Fruit fly (Drosophila melanogaster) whole organism, wandering third instar larva: ENCODE results near the gene Sfp26Ad.

Source experiments
- Abd-B ChIP-seq: fragments of >200 bp; optimal IDR thresholded peaks from 2 replicates; lab custom pipeline; 2017; ENCODE audit warnings: missing biosample characterization, missing genetic modification characterization
- CG32264 ChIP-seq: fragments of 200-800 bp; sonication (Bioruptor generic); optimal IDR thresholded peaks from 2 replicates; lab custom pipeline; 2016; ENCODE audit warnings: missing biosample characterization, missing genetic modification characterization
- CG9705 ChIP-seq: fragments of 200-800 bp; sonication (Bioruptor generic); optimal IDR thresholded peaks from 2 replicates; lab custom pipeline; 2018; ENCODE audit warnings: missing biosample characterization, mild to moderate bottlenecking, missing genetic modification characterization
- CrebA ChIP-seq: fragments of 200-800 bp; sonication (Bioruptor generic); optimal IDR thresholded peaks from 2 replicates; lab custom pipeline; 2016; ENCODE audit warnings: missing biosample characterization, mild to moderate bottlenecking, missing genetic modification characterization, borderline replicate concordance
- Dfd ChIP-seq: fragments of >200 bp; optimal IDR thresholded peaks from 2 replicates; lab custom pipeline; 2017; ENCODE audit warnings: missing biosample characterization, missing genetic modification characterization
- Dif ChIP-seq: fragments of 200-275, 200-300 bp; sonication (Bioruptor generic); optimal IDR thresholded peaks from 2 replicates; lab custom pipeline; 2018; ENCODE audit warnings: missing biosample characterization, missing genetic modification characterization; ENCODE audit not compliant: partially characterized antibody
- GATAd ChIP-seq: sonication (Bioruptor generic); optimal IDR thresholded peaks from 2 replicates; lab custom pipeline; 2016; ENCODE audit warnings: missing biosample characterization, missing genetic modification characterization
- HLH106 ChIP-seq: fragments of 200-800 bp; optimal IDR thresholded peaks from 3 replicates; lab custom pipeline; 2019; ENCODE audit warnings: missing biosample characterization, mild to moderate bottlenecking, missing genetic modification characterization, moderate library complexity
- Hnf4 ChIP-seq: fragments of 200-800 bp; sonication (Bioruptor generic); optimal IDR thresholded peaks from 2 replicates; lab custom pipeline; 2016; ENCODE audit warnings: missing biosample characterization, mild to moderate bottlenecking, missing genetic modification characterization
- Hr78 ChIP-seq: fragments of >200 bp; optimal IDR thresholded peaks from 2 replicates; lab custom pipeline; 2017; ENCODE audit warnings: missing biosample characterization, missing genetic modification characterization
- Hr83 ChIP-seq: fragments of 200-300 bp; sonication (Bioruptor generic); optimal IDR thresholded peaks from 2 replicates; lab custom pipeline; 2016; ENCODE audit warnings: missing biosample characterization, mild to moderate bottlenecking, missing genetic modification characterization, moderate library complexity; ENCODE audit not compliant: poor library complexity, severe bottlenecking
- Jra ChIP-seq: sonication (Bioruptor generic); optimal IDR thresholded peaks from 2 replicates; lab custom pipeline; 2016; ENCODE audit warnings: missing biosample characterization, missing genetic modification characterization
- Mio ChIP-seq: sonication (Bioruptor generic); optimal IDR thresholded peaks from 2 replicates; lab custom pipeline; 2016; ENCODE audit warnings: missing biosample characterization, missing genetic modification characterization
- OdsH ChIP-seq: fragments of 200-800 bp; sonication (Bioruptor generic); optimal IDR thresholded peaks from 2 replicates; lab custom pipeline; 2016; ENCODE audit warnings: missing biosample characterization, mild to moderate bottlenecking, missing genetic modification characterization
- Rel ChIP-seq, 2 experiments: fragments of 200-800 bp; sonication (Bioruptor generic) in 1 of 2; optimal IDR thresholded peaks; 2 replicates in 1 of 2; 3 replicates in 1 of 2; lab custom pipeline; 2016 to 2019; ENCODE audit warnings: mild to moderate bottlenecking in 2 of 2, missing biosample characterization in 2 of 2, missing genetic modification characterization in 2 of 2, moderate library complexity in 1 of 2
- Sp1 ChIP-seq: fragments of 200-800 bp; sonication (Bioruptor generic); optimal IDR thresholded peaks from 3 replicates; lab custom pipeline; 2019; ENCODE audit warnings: missing biosample characterization, mild to moderate bottlenecking, missing genetic modification characterization, moderate library complexity
- Vsx2 ChIP-seq: fragments of 200-300, 225-300 bp; sonication (Bioruptor generic); optimal IDR thresholded peaks from 2 replicates; lab custom pipeline; 2018; ENCODE audit warnings: missing biosample characterization, missing genetic modification characterization; ENCODE audit not compliant: partially characterized antibody
- dl ChIP-seq, 2 experiments: fragments of 175-275, 200-275 bp in 1 of 2; fragments of 200-275 bp in 1 of 2; sonication (Bioruptor generic); optimal IDR thresholded peaks; lab custom pipeline; 2018; ENCODE audit warnings: mild to moderate bottlenecking in 2 of 2, missing biosample characterization in 2 of 2, missing genetic modification characterization in 2 of 2, moderate library complexity in 2 of 2; ENCODE audit not compliant: partially characterized antibody in 2 of 2, insufficient read depth in 1 of 2
- dmrt93B ChIP-seq: fragments of 200-800 bp; sonication (Bioruptor generic); optimal IDR thresholded peaks from 2 replicates; lab custom pipeline; 2018; ENCODE audit warnings: missing biosample characterization, mild to moderate bottlenecking, missing genetic modification characterization
- dsf ChIP-seq: sonication (Bioruptor generic); optimal IDR thresholded peaks from 2 replicates; lab custom pipeline; 2016; ENCODE audit warnings: missing biosample characterization, missing genetic modification characterization, borderline replicate concordance
- ey ChIP-seq: fragments of 200-800 bp; sonication (Bioruptor generic); optimal IDR thresholded peaks from 2 replicates; lab custom pipeline; 2016; ENCODE audit warnings: missing biosample characterization, missing genetic modification characterization
- foxo ChIP-seq, 2 experiments: fragments of 200-800 bp; sonication (Bioruptor generic); optimal IDR thresholded peaks; 2 replicates in 1 of 2; 3 replicates in 1 of 2; lab custom pipeline; 2016 to 2017; ENCODE audit warnings: missing biosample characterization in 2 of 2, missing genetic modification characterization in 2 of 2
- h ChIP-seq: fragments of 200-800 bp; sonication (Bioruptor generic); optimal IDR thresholded peaks from 3 replicates; lab custom pipeline; 2016; ENCODE audit warnings: missing biosample characterization, mild to moderate bottlenecking, missing genetic modification characterization
- jim ChIP-seq: fragments of 175-275, 200-325 bp; sonication (Bioruptor generic); optimal IDR thresholded peaks from 2 replicates; lab custom pipeline; 2016; ENCODE audit warnings: missing biosample characterization, mild to moderate bottlenecking, missing genetic modification characterization
- rgr ChIP-seq: fragments of 200-800 bp; sonication (Bioruptor generic); optimal IDR thresholded peaks from 3 replicates; lab custom pipeline; 2016; ENCODE audit warnings: missing biosample characterization, mild to moderate bottlenecking, missing genetic modification characterization
- sv ChIP-seq: fragments of 200-800 bp; sonication (Bioruptor generic); optimal IDR thresholded peaks from 3 replicates; lab custom pipeline; 2016; ENCODE audit warnings: missing biosample characterization, missing genetic modification characterization
- tai ChIP-seq: sonication (Bioruptor generic); optimal IDR thresholded peaks from 2 replicates; lab custom pipeline; 2016; ENCODE audit warnings: missing biosample characterization, missing genetic modification characterization
- usp ChIP-seq: fragments of >200 bp; optimal IDR thresholded peaks from 2 replicates; lab custom pipeline; 2017; ENCODE audit warnings: missing biosample characterization, missing genetic modification characterization
- woc ChIP-seq: sonication (Bioruptor generic); optimal IDR thresholded peaks from 2 replicates; lab custom pipeline; 2016; ENCODE audit warnings: missing biosample characterization, mild to moderate bottlenecking, missing genetic modification characterization

Sfp26Ad gene

DNA sequence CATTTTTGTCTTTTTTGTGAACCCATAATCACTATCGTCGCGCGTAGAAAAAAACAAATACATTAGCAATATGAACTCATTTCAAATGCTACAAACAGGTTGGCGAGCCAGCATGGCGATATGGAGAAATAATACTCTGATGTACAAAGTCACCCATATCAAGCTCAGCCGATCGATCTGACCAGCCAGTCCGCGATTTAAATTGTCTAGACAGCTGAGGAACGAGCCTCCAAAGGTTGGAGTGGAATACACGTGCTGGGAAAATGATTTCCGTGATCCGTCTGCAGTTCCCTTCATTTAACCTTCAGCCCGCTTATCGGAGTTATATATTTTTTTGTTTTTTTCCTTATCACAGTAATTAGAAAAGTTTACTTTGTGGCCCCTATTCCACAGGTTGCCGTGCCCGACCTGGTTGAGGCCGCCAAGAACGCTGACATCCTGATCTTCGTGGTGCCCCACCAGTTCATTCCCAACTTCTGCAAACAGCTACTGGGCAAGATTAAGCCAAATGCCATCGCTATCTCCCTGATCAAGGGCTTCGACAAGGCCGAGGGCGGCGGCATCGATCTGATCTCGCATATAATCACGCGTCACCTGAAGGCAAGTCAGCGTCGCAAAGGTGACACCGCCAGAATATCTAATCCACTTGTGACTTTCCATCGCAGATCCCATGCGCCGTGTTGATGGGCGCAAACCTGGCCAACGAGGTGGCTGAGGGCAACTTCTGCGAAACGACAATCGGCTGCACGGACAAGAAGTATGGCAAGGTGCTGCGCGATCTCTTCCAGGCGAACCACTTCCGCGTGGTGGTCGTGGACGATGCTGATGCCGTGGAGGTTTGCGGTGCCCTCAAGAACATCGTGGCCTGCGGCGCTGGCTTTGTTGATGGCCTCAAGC lies 2.8 kb upstream of the Sfp26Ad start:
- no peak for TF ChIP-seq Vsx2 (GFP tag; lab: Kevin White, UChicago)
- TF ChIP-seq Sp1 (GFP tag; lab: Kevin White, UChicago), result no peak
- TF ChIP-seq h (GFP tag; lab: Kevin White, UChicago), result no peak
- no peak for TF ChIP-seq dsf (GFP tag; lab: Kevin White, UChicago)
- TF ChIP-seq foxo (GFP tag; optimal IDR thresholded peaks at IDR 0.05; lab: Kevin White, UChicago), result no peak
- TF ChIP-seq Jra (GFP tag; lab: Kevin White, UChicago), result no peak
- TF ChIP-seq Dif (GFP tag; lab: Kevin White, UChicago), result no peak
- TF ChIP-seq Mio (GFP tag; lab: Kevin White, UChicago), result no peak
- no peak for TF ChIP-seq tai (GFP tag; lab: Kevin White, UChicago)
- no peak for TF ChIP-seq usp

DNA sequence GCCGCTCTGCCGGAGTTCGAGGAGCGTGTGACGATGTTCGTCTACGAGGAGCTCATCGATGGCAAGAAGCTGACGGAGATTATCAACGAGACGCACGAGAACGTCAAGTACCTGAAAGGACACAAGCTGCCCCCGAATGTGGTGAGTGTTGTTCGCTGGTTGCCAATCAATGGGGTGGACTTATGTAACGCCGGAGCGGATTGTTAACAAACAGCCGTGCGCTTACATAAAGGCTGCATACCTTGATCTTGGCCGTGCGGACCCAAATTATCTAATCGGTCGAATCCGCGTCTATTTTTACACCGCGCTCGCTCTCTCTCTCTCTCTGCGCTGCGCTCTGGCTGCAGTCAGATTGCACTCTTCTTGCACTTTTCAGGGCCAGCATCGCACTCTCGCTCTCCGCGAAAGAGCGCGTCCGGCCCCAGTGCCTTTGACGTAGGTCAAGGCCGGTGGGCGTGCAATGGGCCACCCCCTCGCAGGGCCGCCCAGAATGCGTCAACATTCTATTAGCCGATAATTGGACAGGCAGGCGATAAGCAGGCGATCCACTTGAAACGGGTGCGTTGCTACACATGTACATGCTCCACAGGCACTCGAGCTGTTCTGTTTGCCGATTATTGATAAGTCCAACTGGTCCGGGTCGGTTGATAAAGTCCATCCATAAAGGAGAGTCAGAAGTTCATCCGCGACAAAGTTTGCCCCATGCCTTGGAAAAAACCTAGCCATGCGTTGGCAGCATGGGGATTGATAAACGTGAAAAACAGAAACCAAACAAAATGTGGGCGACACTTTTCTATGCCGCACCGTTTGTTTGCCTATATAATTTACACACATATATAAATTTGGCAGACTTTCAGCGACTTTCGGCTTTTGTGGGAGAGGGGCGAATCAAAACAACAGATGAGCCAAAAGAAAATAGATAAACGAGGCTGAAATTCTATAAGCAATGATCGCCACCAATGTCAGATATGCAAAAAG lies 1.5 kb upstream of the Sfp26Ad start:
- TF ChIP-seq Dif (GFP tag; lab: Kevin White, UChicago) (peak; percentile 75), Hnf4 (GFP tag; lab: Kevin White, UChicago) (no peak), HLH106 (tag; lab: Kevin White, UChicago) (no peak), foxo (GFP tag; optimal IDR thresholded peaks at IDR 0.05; lab: Kevin White, UChicago) (no peak), Jra (GFP tag; lab: Kevin White, UChicago) (no peak), jim (no peak), CG32264 (GFP tag; lab: Kevin White, UChicago) (no peak), dmrt93B (GFP tag; lab: Kevin White, UChicago) (no peak), woc (GFP tag; lab: Kevin White, UChicago) (no peak), h (GFP tag; lab: Kevin White, UChicago) (peak; percentile 72), dsf (GFP tag; lab: Kevin White, UChicago) (no peak), Vsx2 (GFP tag; lab: Kevin White, UChicago) (peak; percentile 42), usp (no peak), OdsH (no peak), Hr83 (GFP tag; lab: Kevin White, UChicago) (peak; percentile 30), Rel (GFP tag; optimal IDR thresholded peaks at IDR 0.05; lab: Kevin White, UChicago) (no peak), Rel (tag; optimal IDR thresholded peaks at IDR 0.05; lab: Kevin White, UChicago) (peak; percentile 80), Mio (GFP tag; lab: Kevin White, UChicago) (no peak), dl (GFP tag; optimal IDR thresholded peaks at IDR 0.05; lab: Kevin White, UChicago; ENCODE audit: insufficient read depth in 1 of 2, partially characterized antibody in 2 of 2) (peak; percentile 73 to 84), Sp1 (GFP tag; lab: Kevin White, UChicago) (no peak)

DNA sequence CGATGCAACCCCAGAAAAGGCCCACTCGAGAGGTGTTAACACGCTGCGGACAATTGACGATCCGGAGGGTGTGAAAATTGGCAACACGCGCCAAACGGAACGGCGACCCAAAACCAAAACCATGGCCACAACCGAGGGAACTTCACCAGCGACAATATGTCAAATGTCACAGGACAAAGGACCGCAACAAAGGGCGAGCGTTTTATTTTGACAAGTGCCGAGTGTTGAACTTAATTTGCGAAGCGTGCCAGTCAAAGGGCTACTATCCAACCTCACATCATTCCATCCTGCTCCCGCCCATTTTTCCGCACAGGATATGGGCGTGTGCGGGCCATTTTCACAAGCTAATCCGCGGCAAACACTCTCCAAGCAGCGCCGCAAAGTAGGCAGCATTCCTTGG lies 15.7 kb downstream of the Sfp26Ad start:
- TF ChIP-seq Abd-B (GFP tag; lab: Kevin White, UChicago), result no peak
- no peak for TF ChIP-seq tai (GFP tag; lab: Kevin White, UChicago)
- no peak for TF ChIP-seq Mio (GFP tag; lab: Kevin White, UChicago)
- TF ChIP-seq woc (GFP tag; lab: Kevin White, UChicago), result no peak
- TF ChIP-seq Jra (GFP tag; lab: Kevin White, UChicago), result no peak
- no peak for TF ChIP-seq HLH106 (tag; lab: Kevin White, UChicago)
- no peak for TF ChIP-seq Hnf4 (GFP tag; lab: Kevin White, UChicago)
- TF ChIP-seq rgr (GFP tag; lab: Kevin White, UChicago), result no peak
- no peak for TF ChIP-seq CG9705 (GFP tag; lab: Kevin White, UChicago)

DNA sequence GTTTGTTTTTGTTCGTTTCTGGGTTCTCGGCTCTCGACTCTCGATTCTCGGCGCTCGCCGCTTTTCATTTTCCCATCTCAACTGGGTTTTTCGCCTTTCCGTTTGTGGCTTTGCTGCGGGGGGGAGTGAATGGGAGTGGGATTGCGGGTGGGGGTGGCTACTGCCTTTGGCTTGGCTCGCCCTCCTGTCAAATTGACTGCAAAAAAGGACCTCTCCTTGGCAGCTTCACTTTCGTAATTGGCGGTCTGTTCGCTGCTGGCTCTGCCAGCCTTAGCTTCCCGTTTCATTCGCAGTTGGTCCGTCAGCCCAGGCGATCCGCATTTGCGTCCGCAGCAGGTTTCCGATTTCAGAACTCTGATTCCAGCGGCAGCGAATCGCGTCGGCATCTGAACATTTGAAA lies 17.5 kb downstream of the Sfp26Ad start, which contains the start of gene dsf:
TSS of gene dsf (plus strand) at position 301 of the 400 bp plus-strand sequence.
- TF ChIP-seq GATAd (GFP tag; lab: Kevin White, UChicago) (no peak), ey (GFP tag; lab: Kevin White, UChicago) (no peak), sv (GFP tag; lab: Kevin White, UChicago) (no peak), Hr83 (GFP tag; lab: Kevin White, UChicago) (no peak), Sp1 (GFP tag; lab: Kevin White, UChicago) (no peak), CrebA (GFP tag; lab: Kevin White, UChicago) (no peak), Dfd (GFP tag; lab: Kevin White, UChicago) (no peak), Hr78 (GFP tag; lab: Kevin White, UChicago) (no peak), h (GFP tag; lab: Kevin White, UChicago) (no peak), CG9705 (GFP tag; lab: Kevin White, UChicago) (no peak), Dif (GFP tag; lab: Kevin White, UChicago) (no peak)
